Fruit fly (Drosophila melanogaster) whole organism, embryonic: ENCODE results near the gene CG34450.

Experiments used
- Atf3 ChIP-seq: fragments of 200-800 bp; sonication (Bioruptor generic); optimal IDR thresholded peaks from 3 replicates; lab custom pipeline; 2016; ENCODE audit warnings: missing biosample characterization, missing genetic modification characterization
- Bdp1 ChIP-seq: fragments of 200-800 bp; sonication (Bioruptor generic); optimal IDR thresholded peaks from 3 replicates; lab custom pipeline; 2016; ENCODE audit warnings: missing biosample characterization, missing genetic modification characterization
- C15 ChIP-seq: fragments of 200-800 bp; sonication (Bioruptor generic); IDR thresholded peaks from 3 replicates; pipeline ENCODE4 v1.3.6; 2022; ENCODE audit warnings: missing biosample characterization, missing genetic modification characterization
- CG10431 ChIP-seq: fragments of 200-800 bp; sonication (Bioruptor generic); optimal IDR thresholded peaks from 3 replicates; lab custom pipeline; 2018; ENCODE audit warnings: missing biosample characterization, mild to moderate bottlenecking, missing genetic modification characterization
- CG11723 ChIP-seq: fragments of 200-800 bp; sonication (Bioruptor generic); optimal IDR thresholded peaks from 2 replicates; lab custom pipeline; 2017; ENCODE audit warnings: missing biosample characterization, mild to moderate bottlenecking, missing genetic modification characterization
- CG13287 ChIP-seq: fragments of 200-800 bp; sonication (Bioruptor generic); IDR thresholded peaks from 2 replicates; pipeline ENCODE4 v1.3.6; 2022; ENCODE audit warnings: missing biosample characterization, missing genetic modification characterization; ENCODE audit not compliant: partially characterized antibody
- CG13775 ChIP-seq: fragments of 200-800 bp; sonication (Bioruptor generic); optimal IDR thresholded peaks from 3 replicates; lab custom pipeline; 2017; ENCODE audit warnings: missing biosample characterization, mild to moderate bottlenecking, missing genetic modification characterization
- CG15011 ChIP-seq: fragments of 200-800 bp; sonication (Bioruptor generic); optimal IDR thresholded peaks from 3 replicates; lab custom pipeline; 2018; ENCODE audit warnings: missing biosample characterization, mild to moderate bottlenecking, missing genetic modification characterization
- CG15696 ChIP-seq: fragments of 200-800 bp; sonication (Bioruptor generic); optimal IDR thresholded peaks from 2 replicates; lab custom pipeline; 2019; ENCODE audit warnings: missing biosample characterization, mild to moderate bottlenecking, missing genetic modification characterization, moderate library complexity
- CG17186 ChIP-seq: fragments of 200-800 bp; sonication (Bioruptor generic); optimal IDR thresholded peaks from 3 replicates; lab custom pipeline; 2017; ENCODE audit warnings: missing biosample characterization, missing genetic modification reagents, missing genetic modification characterization
- CG1792 ChIP-seq: fragments of 200-800 bp; sonication (Bioruptor generic); optimal IDR thresholded peaks from 2 replicates; lab custom pipeline; 2016; ENCODE audit warnings: missing biosample characterization, missing genetic modification characterization
- CG6254 ChIP-seq: fragments of 200-800 bp; sonication (Bioruptor generic); optimal IDR thresholded peaks from 3 replicates; lab custom pipeline; 2017; ENCODE audit warnings: mild to moderate bottlenecking, missing biosample characterization, missing genetic modification reagents, missing genetic modification characterization
- CG7271 ChIP-seq: fragments of 200-800 bp; sonication (Bioruptor generic); optimal IDR thresholded peaks from 2 replicates; lab custom pipeline; 2018; ENCODE audit warnings: missing biosample characterization, mild to moderate bottlenecking, missing genetic modification characterization, moderate library complexity
- CG7556 ChIP-seq: fragments of 200-800 bp; sonication (Bioruptor generic); optimal IDR thresholded peaks from 2 replicates; lab custom pipeline; 2017; ENCODE audit warnings: missing biosample characterization, mild to moderate bottlenecking, missing genetic modification characterization
- CG9727 ChIP-seq: fragments of 200-800 bp; sonication (Bioruptor generic); optimal IDR thresholded peaks from 3 replicates; lab custom pipeline; 2017; ENCODE audit warnings: missing biosample characterization, mild to moderate bottlenecking, missing genetic modification characterization
- CG9876 ChIP-seq: fragments of 200-800 bp; sonication (Bioruptor generic); optimal IDR thresholded peaks from 2 replicates; lab custom pipeline; 2016; ENCODE audit warnings: missing biosample characterization, missing genetic modification characterization
- CG9932 ChIP-seq: fragments of 200-800 bp; sonication (Bioruptor generic); IDR thresholded peaks from 2 replicates; pipeline ENCODE4 v1.3.6; 2022; ENCODE audit warnings: missing biosample characterization, missing genetic modification characterization
- CHES-1-like ChIP-seq: fragments of 200-800 bp; sonication (Bioruptor generic); optimal IDR thresholded peaks from 2 replicates; lab custom pipeline; 2016; ENCODE audit warnings: missing biosample characterization, missing genetic modification characterization
- Hand ChIP-seq: fragments of 200-800 bp; sonication (Bioruptor generic); optimal IDR thresholded peaks from 2 replicates; lab custom pipeline; 2017; ENCODE audit warnings: mild to moderate bottlenecking, missing biosample characterization, missing genetic modification reagents, missing genetic modification characterization
- Max ChIP-seq: fragments of 200-800 bp; sonication (Bioruptor generic); optimal IDR thresholded peaks from 2 replicates; lab custom pipeline; 2016; ENCODE audit warnings: missing biosample characterization, mild to moderate bottlenecking, missing genetic modification characterization
- Myb ChIP-seq: fragments of 200-800 bp; sonication (Bioruptor generic); optimal IDR thresholded peaks from 2 replicates; lab custom pipeline; 2016; ENCODE audit warnings: missing biosample characterization, missing genetic modification characterization
- Pdp1 ChIP-seq, 2 experiments: fragments of 200-800 bp; sonication (Bioruptor generic); optimal IDR thresholded peaks; 3 replicates each; lab custom pipeline; 2016; ENCODE audit warnings: missing biosample characterization in 2 of 2, missing genetic modification characterization in 2 of 2, mild to moderate bottlenecking in 1 of 2, moderate library complexity in 1 of 2
- Ptx1 ChIP-seq: fragments of 200-800 bp; sonication (Bioruptor generic); IDR thresholded peaks from 2 replicates; pipeline ENCODE4 v1.3.6; 2022; ENCODE audit warnings: missing biosample characterization, missing genetic modification characterization
- Stat92E ChIP-seq, 3 experiments: fragments of >200 bp in 2 of 3; fragments of 200-800 bp in 1 of 3; sonication (Bioruptor generic) in 1 of 3; optimal IDR thresholded peaks; 2 replicates each; lab custom pipeline; 2017 to 2019; ENCODE audit warnings: missing biosample characterization in 3 of 3, missing genetic modification characterization in 3 of 3, mild to moderate bottlenecking in 1 of 3, moderate library complexity in 1 of 3
- cato ChIP-seq: fragments of 200-800 bp; sonication (Bioruptor generic); optimal IDR thresholded peaks from 2 replicates; lab custom pipeline; 2016; ENCODE audit warnings: missing biosample characterization, missing genetic modification characterization, borderline replicate concordance
- chinmo ChIP-seq: fragments of 200-800 bp; sonication (Bioruptor generic); IDR thresholded peaks from 4 replicates; pipeline ENCODE4 v1.3.6; 2022; ENCODE audit warnings: missing biosample characterization, missing genetic modification characterization; ENCODE audit not compliant: partially characterized antibody
- dmrt99B ChIP-seq: fragments of 200-800 bp; sonication (Bioruptor generic); optimal IDR thresholded peaks from 2 replicates; lab custom pipeline; 2018; ENCODE audit warnings: missing biosample characterization, mild to moderate bottlenecking, missing genetic modification characterization, moderate library complexity
- eve ChIP-seq, 2 experiments: fragments of >200 bp; optimal IDR thresholded peaks; 2 replicates each; lab custom pipeline; 2017; ENCODE audit warnings: missing biosample characterization in 2 of 2, missing genetic modification characterization in 2 of 2
- exex ChIP-seq: fragments of 200-800 bp; sonication (Bioruptor generic); optimal IDR thresholded peaks from 4 replicates; lab custom pipeline; 2018; ENCODE audit warnings: missing biosample characterization, mild to moderate bottlenecking, missing genetic modification characterization, moderate library complexity
- gce ChIP-seq: fragments of 200-800 bp; sonication (Bioruptor generic); IDR thresholded peaks from 3 replicates; pipeline ENCODE4 v1.3.6; 2022; ENCODE audit warnings: missing biosample characterization, missing genetic modification characterization
- gcm ChIP-seq: fragments of 200-800 bp; sonication (Bioruptor generic); optimal IDR thresholded peaks from 2 replicates; lab custom pipeline; 2019; ENCODE audit warnings: missing biosample characterization, mild to moderate bottlenecking, missing genetic modification characterization, moderate library complexity
- gsb ChIP-seq: fragments of 200-800 bp; sonication (Bioruptor generic); IDR thresholded peaks from 2 replicates; pipeline ENCODE4 v1.3.6; 2022; ENCODE audit warnings: missing biosample characterization, missing genetic modification characterization
- jumu ChIP-seq: fragments of 200-800 bp; sonication (Bioruptor generic); optimal IDR thresholded peaks from 3 replicates; lab custom pipeline; 2016; ENCODE audit warnings: missing biosample characterization, missing genetic modification characterization
- lmd ChIP-seq: fragments of 200-800 bp; sonication (Bioruptor generic); IDR thresholded peaks from 2 replicates; pipeline ENCODE4 v1.3.6; 2022; ENCODE audit warnings: missing biosample characterization, missing genetic modification characterization
- nerfin-2 ChIP-seq: fragments of 200-800 bp; sonication (Bioruptor generic); IDR thresholded peaks from 2 replicates; pipeline ENCODE4 v1.3.6; 2022; ENCODE audit warnings: missing biosample characterization, missing genetic modification characterization; ENCODE audit not compliant: partially characterized antibody
- odd ChIP-seq: fragments of 200-800 bp; sonication (Bioruptor generic); optimal IDR thresholded peaks from 2 replicates; lab custom pipeline; 2017; ENCODE audit warnings: missing biosample characterization, mild to moderate bottlenecking, missing genetic modification characterization
- pnt ChIP-seq: fragments of 200-800 bp; sonication (Bioruptor generic); optimal IDR thresholded peaks from 3 replicates; lab custom pipeline; 2016; ENCODE audit warnings: missing biosample characterization, missing genetic modification characterization
- prd ChIP-seq, 3 experiments: fragments of >200 bp in 2 of 3; fragments of 200-800 bp in 1 of 3; sonication (Bioruptor generic) in 1 of 3; optimal IDR thresholded peaks in 2 of 3; IDR thresholded peaks in 1 of 3; 2 replicates in 2 of 3; 3 replicates in 1 of 3; pipeline versions ENCODE4 v1.3.6 to Lab custom; 2017 to 2022; ENCODE audit warnings: missing biosample characterization in 1 of 3, missing genetic modification characterization in 1 of 3
- ranshi ChIP-seq: fragments of 200-800 bp; sonication (Bioruptor generic); IDR thresholded peaks from 2 replicates; pipeline ENCODE4 v1.3.6; 2022; ENCODE audit warnings: missing biosample characterization, missing genetic modification characterization
- rib ChIP-seq: fragments of 200-800 bp; sonication (Bioruptor generic); IDR thresholded peaks from 2 replicates; pipeline ENCODE4 v1.3.6; 2022; ENCODE audit warnings: missing biosample characterization, missing genetic modification characterization
- sens ChIP-seq: fragments of 200-800 bp; sonication (Bioruptor generic); peaks from one replicate; lab custom pipeline; 2016; ENCODE audit warnings: missing biosample characterization, missing genetic modification characterization
- sim ChIP-seq: fragments of 200-800 bp; sonication (Bioruptor generic); IDR thresholded peaks from 2 replicates; pipeline ENCODE4 v1.3.6; 2022; ENCODE audit warnings: missing biosample characterization, missing genetic modification characterization
- sob ChIP-seq: fragments of 200-800 bp; sonication (Bioruptor generic); IDR thresholded peaks from 2 replicates; pipeline ENCODE4 v1.3.6; 2022; ENCODE audit warnings: missing biosample characterization, missing genetic modification characterization
- tll ChIP-seq, 2 experiments: fragments of 200-800 bp in 1 of 2; fragments of >200 bp in 1 of 2; sonication (Bioruptor generic) in 1 of 2; optimal IDR thresholded peaks; 2 replicates each; lab custom pipeline; 2017 to 2019; ENCODE audit warnings: missing biosample characterization in 2 of 2, missing genetic modification characterization in 2 of 2, mild to moderate bottlenecking in 1 of 2, moderate library complexity in 1 of 2
- vvl ChIP-seq: fragments of 200-800 bp; sonication (Bioruptor generic); IDR thresholded peaks from 2 replicates; pipeline ENCODE4 v1.3.6; 2022; ENCODE audit warnings: missing biosample characterization, missing genetic modification characterization
- wor ChIP-seq: fragments of 200-800 bp; sonication (Bioruptor generic); IDR thresholded peaks from 2 replicates; pipeline ENCODE4 v1.3.6; 2022; ENCODE audit warnings: missing biosample characterization, missing genetic modification characterization
- yki ChIP-seq: fragments of >200 bp; optimal IDR thresholded peaks from 3 replicates; lab custom pipeline; 2018

The CG34450 gene

DNA sequence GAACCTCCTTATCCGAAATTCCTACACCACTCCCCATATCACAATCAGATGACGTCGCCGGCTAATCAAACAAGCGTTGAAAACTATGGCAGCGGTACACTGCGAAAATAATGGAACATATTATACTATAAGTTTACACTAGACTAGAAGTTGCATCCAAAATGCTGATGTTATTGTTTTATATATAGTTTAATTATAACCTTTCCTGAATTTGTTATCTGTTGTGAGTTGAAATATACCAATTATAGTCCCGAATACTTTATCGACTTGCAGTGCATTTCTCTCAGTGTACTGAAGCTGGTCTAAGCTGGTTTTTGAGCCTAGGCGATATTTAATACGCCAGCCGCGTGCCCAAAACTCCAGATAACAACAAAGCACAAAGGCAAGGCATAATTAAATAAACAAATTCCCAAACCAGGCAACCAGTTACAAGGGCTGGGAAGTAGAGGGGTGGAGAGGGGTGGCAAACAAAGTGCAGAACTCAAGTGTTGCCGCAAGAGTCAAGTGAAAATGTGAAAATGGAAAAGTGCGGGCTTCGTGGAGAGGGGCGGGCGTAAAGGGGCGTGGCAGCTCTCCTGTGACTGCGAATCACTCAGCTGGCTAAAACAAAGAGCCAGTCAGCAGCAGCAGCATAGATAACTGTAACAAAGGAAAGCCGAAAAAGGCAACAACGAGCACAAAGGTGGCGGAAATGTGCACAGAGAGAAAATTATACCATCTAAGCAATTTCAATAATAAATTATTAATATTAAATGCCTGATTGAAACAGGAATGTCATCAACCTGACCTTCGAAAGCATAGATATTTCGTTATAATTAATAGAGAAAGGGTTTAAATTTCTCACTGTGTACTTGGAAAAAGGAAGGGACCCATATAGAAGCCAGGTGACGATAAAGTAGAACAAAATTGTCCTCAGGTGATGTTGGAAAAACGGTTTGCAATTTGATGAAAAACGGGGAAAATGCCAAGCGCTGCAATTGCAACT, 22.1 kb upstream of the CG34450 start (continued):
- TF ChIP-seq odd (peak; percentile 61), rib (GFP tag; lab: Robert Waterston, UW) (peak; percentile 70; the same call in 1 of the 2 replicates), Hand (GFP tag; lab: Kevin White, UChicago) (peak; percentile 77), wor (peak; percentile 60), chinmo (GFP tag; lab: Robert Waterston, UW) (no peak), CG13287 (GFP tag; lab: Robert Waterston, UW) (no peak), Stat92E (GFP tag; optimal IDR thresholded peaks at IDR 0.05; lab: Kevin White, UChicago) (no peak), tll (GFP tag; optimal IDR thresholded peaks at IDR 0.05; lab: Kevin White, UChicago) (no peak), pnt (GFP tag; lab: Kevin White, UChicago) (peak; percentile 66), CG13775 (GFP tag; lab: Kevin White, UChicago) (peak; percentile 73), exex (peak; percentile 60), CG6254 (GFP tag; lab: Kevin White, UChicago) (peak; percentile 66), prd (optimal IDR thresholded peaks at IDR 0.05; lab: Kevin White, UChicago) (no peak), prd (GFP tag; IDR thresholded peaks at IDR 0.05; lab: Robert Waterston, UW) (peak; percentile 81), ranshi (GFP tag; lab: Robert Waterston, UW) (peak; percentile 82), sens (GFP tag; lab: Kevin White, UChicago) (peak; percentile 95), CG1792 (GFP tag; lab: Kevin White, UChicago) (peak; percentile 65), jumu (GFP tag; lab: Kevin White, UChicago) (peak; percentile 57), CG17186 (GFP tag; lab: Kevin White, UChicago) (peak; percentile 32), C15 (no peak), cato (GFP tag; lab: Kevin White, UChicago) (peak; percentile 57), CG15011 (GFP tag; lab: Kevin White, UChicago) (peak; percentile 77), gsb (peak; percentile 78), yki (lab: Kevin White, UChicago) (no peak), CHES-1-like (GFP tag; lab: Kevin White, UChicago) (peak; percentile 24), CG10431 (no peak), CG9876 (peak; percentile 5), gcm (peak; percentile 60), CG9727 (GFP tag; lab: Kevin White, UChicago) (peak; percentile 72), Ptx1 (GFP tag; lab: Robert Waterston, UW) (peak; percentile 88), gce (peak; percentile 32; the same call in 1 of the 3 replicates), Pdp1 (GFP tag; optimal IDR thresholded peaks at IDR 0.05; lab: Kevin White, UChicago) (peak; percentile 63 to 75), CG11723 (GFP tag; lab: Kevin White, UChicago) (peak; percentile 58), nerfin-2 (GFP tag; lab: Robert Waterston, UW) (no peak), vvl (GFP tag; lab: Robert Waterston, UW) (peak; percentile 91), CG15696 (peak; percentile 57), CG9932 (GFP tag; lab: Robert Waterston, UW) (peak; percentile 86), Myb (GFP tag; lab: Kevin White, UChicago) (peak; percentile 39), CG7271 (no peak), sim (0 out of 2 replicates have a peak, but pooled peaks have one; percentile 41), eve (GFP tag; optimal IDR thresholded peaks at IDR 0.05; lab: Kevin White, UChicago) (peak in 1 of 2 experiments; percentile 91), sob (peak; percentile 84), Atf3 (GFP tag; lab: Kevin White, UChicago) (peak; percentile 41), Bdp1 (GFP tag; lab: Kevin White, UChicago) (peak; percentile 46), CG7556 (GFP tag; lab: Kevin White, UChicago) (peak; percentile 79), Max (GFP tag; lab: Kevin White, UChicago) (peak; percentile 80), lmd (GFP tag; lab: Robert Waterston, UW) (peak; percentile 80), dmrt99B (peak; percentile 91)
